Worm (Caenorhabditis elegans) whole organism, late embryonic: ENCODE measurements around the gene fbxa-1.

Experiments used
- C08G9.2 ChIP-seq: sonication (generic microtip); optimal IDR thresholded peaks from 2 replicates; lab custom pipeline; 2016; ENCODE audit warnings: mild to moderate bottlenecking, missing genetic modification characterization, moderate library complexity, missing compliant biosample characterization
- C38D4.7 ChIP-seq: fragments of 200-800 bp; sonication (Bioruptor generic); optimal IDR thresholded peaks from 2 replicates; lab custom pipeline; 2018; ENCODE audit warnings: mild to moderate bottlenecking, missing genetic modification characterization, moderate library complexity, missing compliant biosample characterization
- F13H6.1 ChIP-seq: sonication (generic microtip); optimal IDR thresholded peaks from 2 replicates; lab custom pipeline; 2016; ENCODE audit warnings: missing genetic modification characterization, missing compliant biosample characterization
- K02D7.2 ChIP-seq: sonication (generic microtip); optimal IDR thresholded peaks from 2 replicates; lab custom pipeline; 2017; ENCODE audit warnings: mild to moderate bottlenecking, missing genetic modification characterization, missing compliant biosample characterization
- T23F11.4 ChIP-seq: fragments of 200-800 bp; sonication (Bioruptor generic); optimal IDR thresholded peaks from 2 replicates; lab custom pipeline; 2018; ENCODE audit warnings: mild to moderate bottlenecking, missing genetic modification characterization, missing compliant biosample characterization
- Y22D7AL.16 ChIP-seq: sonication (generic microtip); optimal IDR thresholded peaks from 2 replicates; lab custom pipeline; 2016; ENCODE audit warnings: missing genetic modification characterization, missing compliant biosample characterization
- ama-1 ChIP-seq: fragments of 150-350 bp; optimal IDR thresholded peaks from 2 replicates; lab custom pipeline; 2014
- ceh-18 ChIP-seq: sonication (generic microtip); optimal IDR thresholded peaks from 2 replicates; lab custom pipeline; 2016; ENCODE audit warnings: missing genetic modification characterization, missing compliant biosample characterization
- ceh-22 ChIP-seq: sonication (generic microtip); optimal IDR thresholded peaks from 2 replicates; lab custom pipeline; 2017; ENCODE audit warnings: missing biosample characterization, missing genetic modification characterization
- ceh-24 ChIP-seq: sonication (generic microtip); optimal IDR thresholded peaks from 2 replicates; lab custom pipeline; 2016; ENCODE audit warnings: mild to moderate bottlenecking, missing genetic modification characterization, missing compliant biosample characterization
- ceh-30 ChIP-seq: fragments of 150-350 bp; optimal IDR thresholded peaks from 2 replicates; lab custom pipeline; 2014; ENCODE audit warnings: missing biosample characterization, missing genetic modification characterization
- ceh-31 ChIP-seq: sonication (generic microtip); optimal IDR thresholded peaks from 2 replicates; lab custom pipeline; 2016; ENCODE audit warnings: missing genetic modification characterization, missing compliant biosample characterization
- ceh-48 ChIP-seq: sonication (generic microtip); optimal IDR thresholded peaks from 2 replicates; lab custom pipeline; 2016; ENCODE audit warnings: missing genetic modification characterization, inconsistent platforms, missing compliant biosample characterization
- ceh-6 ChIP-seq: fragments of 200-800 bp; sonication (Bioruptor generic); optimal IDR thresholded peaks from 2 replicates; lab custom pipeline; 2018; ENCODE audit warnings: mild to moderate bottlenecking, missing genetic modification characterization, missing compliant biosample characterization
- dmd-4 ChIP-seq: sonication (generic microtip); optimal IDR thresholded peaks from 2 replicates; lab custom pipeline; 2016; ENCODE audit warnings: borderline replicate concordance, missing genetic modification characterization, missing compliant biosample characterization
- dve-1 ChIP-seq: sonication (generic microtip); optimal IDR thresholded peaks from 2 replicates; lab custom pipeline; 2017; ENCODE audit warnings: antibody characterized with exemption, mild to moderate bottlenecking, missing genetic modification characterization, missing compliant biosample characterization
- elt-4 ChIP-seq: sonication (generic microtip); optimal IDR thresholded peaks from 2 replicates; lab custom pipeline; 2016; ENCODE audit warnings: missing genetic modification characterization, missing compliant biosample characterization
- eyg-1 ChIP-seq: sonication (generic microtip); optimal IDR thresholded peaks from 2 replicates; lab custom pipeline; 2016; ENCODE audit warnings: missing genotype, missing genetic modification characterization, missing compliant biosample characterization
- fax-1 ChIP-seq: sonication (generic microtip); optimal IDR thresholded peaks from 2 replicates; lab custom pipeline; 2016; ENCODE audit warnings: missing genotype, missing genetic modification characterization, missing compliant biosample characterization
- fkh-10 ChIP-seq: fragments of 150-350 bp; optimal IDR thresholded peaks from 2 replicates; lab custom pipeline; 2014; ENCODE audit warnings: missing biosample characterization, missing genetic modification reagents, missing genetic modification characterization
- fkh-6 ChIP-seq: sonication (generic microtip); optimal IDR thresholded peaks from 2 replicates; lab custom pipeline; 2016; ENCODE audit warnings: missing genetic modification characterization, missing compliant biosample characterization
- hlh-15 ChIP-seq: sonication (generic microtip); optimal IDR thresholded peaks from 2 replicates; lab custom pipeline; 2016; ENCODE audit warnings: missing genetic modification characterization, missing compliant biosample characterization
- hlh-6 ChIP-seq: sonication (generic microtip); optimal IDR thresholded peaks from 2 replicates; lab custom pipeline; 2016; ENCODE audit warnings: missing genotype, missing genetic modification characterization, missing compliant biosample characterization
- lim-6 ChIP-seq: sonication (generic microtip); optimal IDR thresholded peaks from 2 replicates; lab custom pipeline; 2016; ENCODE audit warnings: missing genetic modification characterization, missing compliant biosample characterization
- lin-11 ChIP-seq: fragments of 200-800 bp; sonication (Bioruptor generic); optimal IDR thresholded peaks from 2 replicates; lab custom pipeline; 2018; ENCODE audit warnings: mild to moderate bottlenecking, missing genetic modification characterization, missing compliant biosample characterization
- madf-2 ChIP-seq: sonication (generic microtip); optimal IDR thresholded peaks from 2 replicates; lab custom pipeline; 2017; ENCODE audit warnings: missing genetic modification characterization, missing compliant biosample characterization
- mec-3 ChIP-seq: sonication (generic microtip); optimal IDR thresholded peaks from 2 replicates; lab custom pipeline; 2016; ENCODE audit warnings: borderline replicate concordance, missing genetic modification characterization, missing compliant biosample characterization
- nfya-1 ChIP-seq: sonication (generic microtip); optimal IDR thresholded peaks from 2 replicates; lab custom pipeline; 2017; ENCODE audit warnings: missing genetic modification characterization, mild to moderate bottlenecking, missing compliant biosample characterization, antibody characterized with exemption, moderate library complexity
- npax-4 ChIP-seq: sonication (generic microtip); optimal IDR thresholded peaks from 2 replicates; lab custom pipeline; 2016; ENCODE audit warnings: missing genetic modification characterization, missing compliant biosample characterization
- odd-2 ChIP-seq: sonication (generic microtip); optimal IDR thresholded peaks from 2 replicates; lab custom pipeline; 2017; ENCODE audit warnings: antibody characterized with exemption, mild to moderate bottlenecking, missing genetic modification characterization, missing compliant biosample characterization
- pag-3 ChIP-seq: sonication (generic microtip); optimal IDR thresholded peaks from 2 replicates; lab custom pipeline; 2016; ENCODE audit warnings: missing compliant biosample characterization, missing genetic modification characterization, borderline replicate concordance
- pha-4 ChIP-seq: fragments of 150-350 bp; optimal IDR thresholded peaks from 2 replicates; lab custom pipeline; 2018; ENCODE audit warnings: missing biosample characterization, missing genetic modification reagents, missing genetic modification characterization
- pros-1 ChIP-seq: fragments of 150-350 bp; optimal IDR thresholded peaks from 2 replicates; lab custom pipeline; 2014; ENCODE audit warnings: missing biosample characterization, missing genetic modification reagents, missing genetic modification characterization
- sox-2 ChIP-seq: fragments of 200-800 bp; sonication (Bioruptor generic); IDR thresholded peaks from 2 replicates; pipeline ENCODE4 v1.3.6; 2022; ENCODE audit warnings: missing genetic modification reagents, missing genetic modification characterization, missing compliant biosample characterization
- syd-9 ChIP-seq: sonication (generic microtip); optimal IDR thresholded peaks from 2 replicates; lab custom pipeline; 2016; ENCODE audit warnings: mild to moderate bottlenecking, missing genetic modification characterization, moderate library complexity, missing compliant biosample characterization
- unc-3 ChIP-seq, 2 experiments: fragments of 200-800 bp in 1 of 2; sonication (Bioruptor generic) in 1 of 2; sonication (generic microtip) in 1 of 2; conservative IDR thresholded peaks in 1 of 2; optimal IDR thresholded peaks in 1 of 2; 2 replicates each; pipeline versions ENCODE4 v1.3.6 to Lab custom; 2016 to 2022; ENCODE audit warnings: missing compliant biosample characterization in 2 of 2, missing genetic modification characterization in 2 of 2, missing genetic modification reagents in 1 of 2
- unc-86 ChIP-seq: sonication (generic microtip); optimal IDR thresholded peaks from 2 replicates; lab custom pipeline; 2016; ENCODE audit warnings: missing genetic modification characterization, missing compliant biosample characterization

Gene fbxa-1

ce11 chrIII:2308026-2308425, at the start of gene fbxa-1, which contains the start of gene Y54F10BM.20:
Gene fbxa-1, minus strand, starts transcription at chrIII:2308126.
Gene Y54F10BM.20, plus strand, starts transcription at chrIII:2308256.
- TF ChIP-seq elt-4 (tag; lab: Kevin White, UChicago) (no peak), ceh-24 (no peak), Y22D7AL.16 (tag; lab: Kevin White, UChicago) (no peak)
- TF ChIP-seq, all 69 proteins: peak for 0

- no peak for TF ChIP-seq ceh-6 (GFP tag; lab: Kevin White, UChicago)
- no peak for TF ChIP-seq ceh-30 (tag; lab: Kevin White, UChicago)
- TF ChIP-seq unc-3 (GFP tag; conservative IDR thresholded peaks at IDR 0.05; lab: Robert Waterston, UW) = no peak
- TF ChIP-seq unc-3 (tag; optimal IDR thresholded peaks at IDR 0.05; lab: Kevin White, UChicago) = no peak
- no peak for TF ChIP-seq sox-2 (GFP tag; lab: Robert Waterston, UW)
- no peak for TF ChIP-seq fkh-10
- no peak for TF ChIP-seq npax-4 (tag; lab: Kevin White, UChicago)
- no peak for TF ChIP-seq ceh-31 (tag; lab: Kevin White, UChicago)
- no peak for TF ChIP-seq K02D7.2
- TF ChIP-seq ama-1 = no peak
- no peak for TF ChIP-seq fax-1 (tag; lab: Kevin White, UChicago)
- no peak for TF ChIP-seq hlh-6 (tag; lab: Kevin White, UChicago)
- TF ChIP-seq pag-3 (tag; lab: Kevin White, UChicago) = no peak
- no peak for TF ChIP-seq pha-4 (tag; lab: Kevin White, UChicago)
Measured at ce11 chrIII:2349956-2350355, 42.0 kb upstream of the fbxa-1 start.

- no peak for TF ChIP-seq nfya-1 (tag; lab: Kevin White, UChicago)
- TF ChIP-seq odd-2 = no peak
- TF ChIP-seq syd-9 = no peak
- no peak for TF ChIP-seq C38D4.7
- TF ChIP-seq dve-1 (tag; lab: Kevin White, UChicago) = no peak
- no peak for TF ChIP-seq ama-1
- TF ChIP-seq unc-86 = no peak
- no peak for TF ChIP-seq lim-6 (tag; lab: Kevin White, UChicago)
- TF ChIP-seq ceh-22 (tag; lab: Kevin White, UChicago) = no peak
- TF ChIP-seq ceh-48 = no peak
- TF ChIP-seq C08G9.2 (tag; lab: Kevin White, UChicago) = no peak
- no peak for TF ChIP-seq hlh-15 (tag; lab: Kevin White, UChicago)
- TF ChIP-seq mec-3 (tag; lab: Kevin White, UChicago) = no peak
- no peak for TF ChIP-seq lin-11 (tag; lab: Kevin White, UChicago)
- TF ChIP-seq ceh-18 (tag; lab: Kevin White, UChicago) = no peak
- no peak for TF ChIP-seq F13H6.1
- TF ChIP-seq hlh-6 (tag; lab: Kevin White, UChicago) = no peak
- TF ChIP-seq ceh-31 (tag; lab: Kevin White, UChicago) = no peak
- no peak for TF ChIP-seq unc-3 (GFP tag; conservative IDR thresholded peaks at IDR 0.05; lab: Robert Waterston, UW)
- TF ChIP-seq unc-3 (tag; optimal IDR thresholded peaks at IDR 0.05; lab: Kevin White, UChicago) = no peak
Measured at ce11 chrIII:2347291-2347690, 39.4 kb upstream of the fbxa-1 start, which contains the start of gene gip-1. Gene gip-1, plus strand, starts transcription at chrIII:2347591.

- no peak for TF ChIP-seq F13H6.1
- no peak for TF ChIP-seq unc-3 (GFP tag; conservative IDR thresholded peaks at IDR 0.05; lab: Robert Waterston, UW)
- TF ChIP-seq unc-3 (tag; optimal IDR thresholded peaks at IDR 0.05; lab: Kevin White, UChicago) = no peak
- TF ChIP-seq ama-1 = no peak
- no peak for TF ChIP-seq pros-1 (tag; lab: Kevin White, UChicago)
- TF ChIP-seq dmd-4 (tag; lab: Kevin White, UChicago) = no peak
- TF ChIP-seq nfya-1 (tag; lab: Kevin White, UChicago) = no peak
- no peak for TF ChIP-seq madf-2
- TF ChIP-seq fkh-6 (tag; lab: Kevin White, UChicago) = no peak
- no peak for TF ChIP-seq eyg-1
- no peak for TF ChIP-seq T23F11.4 (GFP tag; lab: Kevin White, UChicago)
Measured at ce11 chrIII:2343273-2343672, 35.3 kb upstream of the fbxa-1 start, which contains the start of gene phf-5. Gene phf-5, plus strand, starts transcription at chrIII:2343573.
